Worm (Caenorhabditis elegans) whole organism, mixed stage, embryonic: ENCODE results near the gene bca-1.

Experiments
- ces-1 ChIP-seq: fragments of 150-350 bp; optimal IDR thresholded peaks from 2 replicates; lab custom pipeline; 2014; ENCODE audit warnings: missing biosample characterization, missing genetic modification reagents, missing genetic modification characterization
- lsy-2 ChIP-seq: fragments of 150-350 bp; optimal IDR thresholded peaks from 2 replicates; lab custom pipeline; 2014; ENCODE audit warnings: missing biosample characterization, missing genetic modification characterization
- nhr-12 ChIP-seq: fragments of 150-350 bp; optimal IDR thresholded peaks from 2 replicates; lab custom pipeline; 2014; ENCODE audit warnings: missing biosample characterization, missing genetic modification characterization
- nhr-237 ChIP-seq: fragments of 150-350 bp; optimal IDR thresholded peaks from 2 replicates; lab custom pipeline; 2014; ENCODE audit warnings: missing biosample characterization, missing genetic modification characterization
- nhr-76 ChIP-seq: sonication (generic microtip); optimal IDR thresholded peaks from 2 replicates; lab custom pipeline; 2017; ENCODE audit warnings: missing biosample characterization, missing genetic modification characterization
- zip-8 ChIP-seq: fragments of 150-350 bp; optimal IDR thresholded peaks from 2 replicates; lab custom pipeline; 2014; ENCODE audit warnings: missing biosample characterization, missing genetic modification characterization

ce11 chrX:6184709-6185108 lies 19.8 kb downstream of the bca-1 start, which contains the start of gene T13C5.2:
- TF ChIP-seq nhr-76 (tag; lab: Kevin White, UChicago) (no peak), nhr-237 (tag; lab: Kevin White, UChicago) (no peak), zip-8 (no peak), nhr-12 (tag; lab: Kevin White, UChicago) (no peak), lsy-2 (tag; lab: Kevin White, UChicago) (no peak), ces-1 (no peak)
